Worm (Caenorhabditis elegans) whole organism, L2 larva: ENCODE data around the gene K08D10.11.

Experiments
- lin-39 ChIP-seq: fragments of 150-350 bp; optimal IDR thresholded peaks from 2 replicates; lab custom pipeline; 2014; ENCODE audit warnings: missing biosample characterization, missing genetic modification reagents, missing genetic modification characterization
- ztf-11 ChIP-seq: sonication (generic microtip); optimal IDR thresholded peaks from 2 replicates; lab custom pipeline; 2017; ENCODE audit warnings: missing biosample characterization, missing genetic modification characterization

ce11 chrIV:4150138-4150537 is 35.9 kb downstream of the K08D10.11 start:
- TF ChIP-seq lin-39 (tag; lab: Kevin White, UChicago): no peak
- no peak for TF ChIP-seq ztf-11 (tag; lab: Kevin White, UChicago)
